Worm (Caenorhabditis elegans): ENCODE results near the gene golg-4.

- TF ChIP-seq nhr-237 (tag; optimal IDR thresholded peaks at IDR 0.05), result no peak
- no peak for TF ChIP-seq mdl-1 (tag; optimal IDR thresholded peaks at IDR 0.05)
- no peak for TF ChIP-seq lir-3 (tag; optimal IDR thresholded peaks at IDR 0.05)
These were observed 31.8 kb downstream of the golg-4 start for ce11 chrIII:3437139-3437538.
